Worm (Caenorhabditis elegans) whole organism, L4 larva: ENCODE measurements around the gene lmd-5.

Experiments used
- ceh-20 ChIP-seq: fragments of 200-800 bp; sonication (Bioruptor generic); IDR thresholded peaks from 2 replicates; pipeline ENCODE4 v1.3.6; 2022; ENCODE audit warnings: missing genetic modification reagents, missing genetic modification characterization, missing compliant biosample characterization
- dve-1 ChIP-seq: sonication (generic microtip); optimal IDR thresholded peaks from 2 replicates; lab custom pipeline; 2017; ENCODE audit warnings: antibody characterized with exemption, mild to moderate bottlenecking, missing genetic modification characterization, missing compliant biosample characterization; ENCODE audit not compliant: insufficient read depth

DNA sequence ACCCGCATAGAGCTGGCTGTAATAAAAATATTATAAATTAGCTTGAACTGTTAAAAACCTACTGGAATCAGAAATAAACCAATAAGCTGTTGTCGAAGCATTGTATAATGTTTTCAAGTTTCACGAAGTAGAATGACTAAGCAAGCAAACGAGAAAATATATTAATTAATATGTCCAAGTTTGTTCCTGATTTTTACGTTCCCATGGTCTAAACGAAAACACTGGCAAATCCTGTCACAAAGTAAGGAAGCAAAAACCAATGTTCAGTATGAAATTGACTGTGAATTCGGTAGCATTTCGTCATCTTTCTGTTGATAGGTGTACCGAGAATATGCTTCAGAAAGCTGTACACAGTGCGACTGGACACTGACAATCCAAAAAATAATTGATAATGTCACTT is 3.3 kb upstream of the lmd-5 start, which contains the start of gene srx-34:
- no peak for TF ChIP-seq dve-1
- TF ChIP-seq ceh-20: no peak
